Fruit fly (Drosophila melanogaster) whole organism, embryonic: ENCODE data around the gene CG42693.

Experiments
- Bteb2 ChIP-seq: fragments of 200-800 bp; sonication (Bioruptor generic); optimal IDR thresholded peaks from 2 replicates; lab custom pipeline; 2016; ENCODE audit warnings: missing biosample characterization, missing genetic modification characterization
- CG10147 ChIP-seq: fragments of 200-800 bp; sonication (Bioruptor generic); optimal IDR thresholded peaks from 2 replicates; lab custom pipeline; 2019; ENCODE audit warnings: missing biosample characterization, mild to moderate bottlenecking, missing genetic modification characterization, moderate library complexity
- CG10565 ChIP-seq: fragments of 200-800 bp; sonication (Bioruptor generic); optimal IDR thresholded peaks from 3 replicates; lab custom pipeline; 2016; ENCODE audit warnings: missing biosample characterization, mild to moderate bottlenecking, missing genetic modification characterization
- CG11085 ChIP-seq: fragments of 200-800 bp; sonication (Bioruptor generic); IDR thresholded peaks from 2 replicates; pipeline ENCODE4 v1.3.6; 2022; ENCODE audit warnings: missing biosample characterization, missing genetic modification characterization
- CG11093 ChIP-seq: fragments of 200-800 bp; sonication (Bioruptor generic); IDR thresholded peaks from 3 replicates; pipeline ENCODE4 v1.3.6; 2022; ENCODE audit warnings: missing biosample characterization, missing genetic modification characterization
- CG11696 ChIP-seq: fragments of 200-800 bp; sonication (Bioruptor generic); IDR thresholded peaks from 2 replicates; pipeline ENCODE4 v1.3.6; 2022; ENCODE audit warnings: missing biosample characterization, missing genetic modification characterization
- CG13287 ChIP-seq: fragments of 200-800 bp; sonication (Bioruptor generic); IDR thresholded peaks from 2 replicates; pipeline ENCODE4 v1.3.6; 2022; ENCODE audit warnings: missing biosample characterization, missing genetic modification characterization; ENCODE audit not compliant: partially characterized antibody
- CG13296 ChIP-seq: fragments of 200-800 bp; sonication (Bioruptor generic); optimal IDR thresholded peaks from 3 replicates; lab custom pipeline; 2018; ENCODE audit warnings: missing biosample characterization, mild to moderate bottlenecking, missing genetic modification characterization
- CG15011 ChIP-seq: fragments of 200-800 bp; sonication (Bioruptor generic); optimal IDR thresholded peaks from 3 replicates; lab custom pipeline; 2018; ENCODE audit warnings: missing biosample characterization, mild to moderate bottlenecking, missing genetic modification characterization
- CG15479 ChIP-seq: fragments of 200-800 bp; sonication (Bioruptor generic); optimal IDR thresholded peaks from 3 replicates; lab custom pipeline; 2019; ENCODE audit warnings: missing biosample characterization, mild to moderate bottlenecking, missing genetic modification characterization, moderate library complexity
- CG15601 ChIP-seq: fragments of 200-800 bp; sonication (Bioruptor generic); optimal IDR thresholded peaks from 3 replicates; lab custom pipeline; 2019; ENCODE audit warnings: missing biosample characterization, mild to moderate bottlenecking, missing genetic modification characterization, moderate library complexity
- CG16779 ChIP-seq: fragments of 200-800 bp; sonication (Bioruptor generic); IDR thresholded peaks from 2 replicates; pipeline ENCODE4 v1.3.6; 2022; ENCODE audit warnings: missing biosample characterization, missing genetic modification characterization
- CG2120 ChIP-seq: fragments of 200-800 bp; sonication (Bioruptor generic); optimal IDR thresholded peaks from 3 replicates; lab custom pipeline; 2016; ENCODE audit warnings: missing biosample characterization, missing genetic modification characterization
- CG2202 ChIP-seq: fragments of 200-800 bp; sonication (Bioruptor generic); optimal IDR thresholded peaks from 2 replicates; lab custom pipeline; 2018; ENCODE audit warnings: missing biosample characterization, mild to moderate bottlenecking, missing genetic modification characterization
- CG42726 ChIP-seq: fragments of 200-800 bp; sonication (Bioruptor generic); IDR thresholded peaks from 2 replicates; pipeline ENCODE4 v1.3.6; 2022; ENCODE audit warnings: missing biosample characterization, missing genetic modification characterization; ENCODE audit not compliant: partially characterized antibody
- CG4282 ChIP-seq: fragments of 200-800 bp; sonication (Bioruptor generic); optimal IDR thresholded peaks from 2 replicates; lab custom pipeline; 2016; ENCODE audit warnings: missing biosample characterization, missing genetic modification characterization
- CG5953 ChIP-seq: fragments of 200-800 bp; sonication (Bioruptor generic); IDR thresholded peaks from 2 replicates; pipeline ENCODE4 v1.3.6; 2022; ENCODE audit warnings: missing biosample characterization, missing genetic modification characterization
- CG6765 ChIP-seq: fragments of 200-800 bp; sonication (Bioruptor generic); optimal IDR thresholded peaks from 3 replicates; lab custom pipeline; 2017; ENCODE audit warnings: missing biosample characterization, mild to moderate bottlenecking, missing genetic modification characterization
- CG6791 ChIP-seq: fragments of 200-800 bp; sonication (Bioruptor generic); IDR thresholded peaks from 3 replicates; pipeline ENCODE4 v1.3.6; 2022; ENCODE audit warnings: missing biosample characterization, missing genetic modification characterization; ENCODE audit not compliant: partially characterized antibody
- CG8359 ChIP-seq: fragments of 200-800 bp; sonication (Bioruptor generic); optimal IDR thresholded peaks from 2 replicates; lab custom pipeline; 2017; ENCODE audit warnings: missing biosample characterization, mild to moderate bottlenecking, missing genetic modification characterization, borderline replicate concordance
- CG9817 ChIP-seq: fragments of 200-800 bp; sonication (Bioruptor generic); optimal IDR thresholded peaks from 2 replicates; lab custom pipeline; 2018; ENCODE audit warnings: missing biosample characterization, mild to moderate bottlenecking, missing genetic modification characterization, moderate library complexity
- D19B ChIP-seq: fragments of 200-800 bp; sonication (Bioruptor generic); optimal IDR thresholded peaks from 2 replicates; lab custom pipeline; 2017; ENCODE audit warnings: missing biosample characterization, mild to moderate bottlenecking, missing genetic modification characterization
- Deaf1 ChIP-seq: fragments of 200-800 bp; optimal IDR thresholded peaks from 3 replicates; lab custom pipeline; 2019; ENCODE audit warnings: missing biosample characterization, mild to moderate bottlenecking, missing genetic modification characterization, moderate library complexity
- Dfd ChIP-seq, 2 experiments: fragments of >200 bp; optimal IDR thresholded peaks; 2 replicates each; lab custom pipeline; 2017; ENCODE audit warnings: missing biosample characterization in 2 of 2, missing genetic modification characterization in 2 of 2
- Eip74EF ChIP-seq, 2 experiments: fragments of 200-800 bp in 1 of 2; fragments of >200 bp in 1 of 2; sonication (Bioruptor generic) in 1 of 2; optimal IDR thresholded peaks; 2 replicates each; lab custom pipeline; 2017 to 2019; ENCODE audit warnings: missing biosample characterization in 2 of 2, missing genetic modification characterization in 2 of 2, mild to moderate bottlenecking in 1 of 2, moderate library complexity in 1 of 2
- Ets97D ChIP-seq: fragments of 200-800 bp; sonication (Bioruptor generic); optimal IDR thresholded peaks from 3 replicates; lab custom pipeline; 2016; ENCODE audit warnings: missing biosample characterization, missing genetic modification characterization
- H15 ChIP-seq: fragments of 200-800 bp; sonication (Bioruptor generic); IDR thresholded peaks from 3 replicates; pipeline ENCODE4 v1.3.6; 2022; ENCODE audit warnings: missing biosample characterization, missing genetic modification characterization
- H2.0 ChIP-seq: fragments of 200-800 bp; sonication (Bioruptor generic); IDR thresholded peaks from 2 replicates; pipeline ENCODE4 v1.3.6; 2022; ENCODE audit warnings: missing biosample characterization, missing genetic modification characterization
- Med ChIP-seq: fragments of 200-800 bp; sonication (Bioruptor generic); peaks from one replicate; lab custom pipeline; 2016; ENCODE audit warnings: missing biosample characterization, missing genetic modification characterization, mild to moderate bottlenecking, inconsistent platforms, moderate library complexity
- Scr ChIP-seq: fragments of 200-800 bp; sonication (Bioruptor generic); IDR thresholded peaks from 2 replicates; pipeline ENCODE4 v1.3.6; 2022; ENCODE audit warnings: missing biosample characterization, missing genetic modification characterization; ENCODE audit not compliant: partially characterized antibody
- Stat92E ChIP-seq, 3 experiments: fragments of >200 bp in 2 of 3; fragments of 200-800 bp in 1 of 3; sonication (Bioruptor generic) in 1 of 3; optimal IDR thresholded peaks; 2 replicates each; lab custom pipeline; 2017 to 2019; ENCODE audit warnings: missing biosample characterization in 3 of 3, missing genetic modification characterization in 3 of 3, mild to moderate bottlenecking in 1 of 3, moderate library complexity in 1 of 3
- Taf1 ChIP-seq: fragments of 200-800 bp; sonication (Bioruptor generic); IDR thresholded peaks from 2 replicates; pipeline ENCODE4 v1.3.6; 2022; ENCODE audit warnings: missing biosample characterization, missing genetic modification characterization
- ash1 ChIP-seq: fragments of 200-800 bp; sonication (Bioruptor generic); optimal IDR thresholded peaks from 2 replicates; lab custom pipeline; 2018; ENCODE audit warnings: missing biosample characterization, mild to moderate bottlenecking, missing genetic modification characterization
- bab2 ChIP-seq: fragments of 200-800 bp; sonication (Bioruptor generic); optimal IDR thresholded peaks from 2 replicates; lab custom pipeline; 2016; ENCODE audit warnings: missing biosample characterization, missing genetic modification characterization
- br ChIP-seq: fragments of >200 bp; optimal IDR thresholded peaks from 2 replicates; lab custom pipeline; 2017
- emc ChIP-seq: fragments of 200-800 bp; sonication (Bioruptor generic); optimal IDR thresholded peaks from 2 replicates; lab custom pipeline; 2016; ENCODE audit warnings: missing biosample characterization, missing genetic modification characterization
- exex ChIP-seq: fragments of 200-800 bp; sonication (Bioruptor generic); optimal IDR thresholded peaks from 4 replicates; lab custom pipeline; 2018; ENCODE audit warnings: missing biosample characterization, mild to moderate bottlenecking, missing genetic modification characterization, moderate library complexity
- gt ChIP-seq: fragments of 200-800 bp; sonication (Bioruptor generic); IDR thresholded peaks from 2 replicates; pipeline ENCODE4 v1.3.6; 2022; ENCODE audit warnings: missing biosample characterization, missing genetic modification characterization
- kah ChIP-seq: fragments of 200-800 bp; sonication (Bioruptor generic); optimal IDR thresholded peaks from 2 replicates; lab custom pipeline; 2018; ENCODE audit warnings: missing biosample characterization, mild to moderate bottlenecking, missing genetic modification characterization
- lab ChIP-seq: fragments of 200-800 bp; sonication (Bioruptor generic); optimal IDR thresholded peaks from 3 replicates; lab custom pipeline; 2017; ENCODE audit warnings: missing biosample characterization, missing genetic modification characterization, mild to moderate bottlenecking, moderate library complexity, missing genetic modification reagents
- lov ChIP-seq, 2 experiments: fragments of 200-800 bp in 1 of 2; fragments of >200 bp in 1 of 2; sonication (Bioruptor generic) in 1 of 2; IDR thresholded peaks in 1 of 2; optimal IDR thresholded peaks in 1 of 2; 2 replicates in 1 of 2; 3 replicates in 1 of 2; pipeline versions ENCODE4 v1.3.6 to Lab custom; 2017 to 2022; ENCODE audit warnings: missing biosample characterization in 1 of 2, missing genetic modification characterization in 1 of 2
- mam ChIP-seq: fragments of 200-800 bp; sonication (Bioruptor generic); optimal IDR thresholded peaks from 3 replicates; lab custom pipeline; 2016; ENCODE audit warnings: missing biosample characterization, missing genetic modification characterization
- p53 ChIP-seq: fragments of 200-800 bp; sonication (Bioruptor generic); optimal IDR thresholded peaks from 2 replicates; lab custom pipeline; 2016; ENCODE audit warnings: missing biosample characterization, missing genetic modification characterization
- peb ChIP-seq: fragments of 200-800 bp; sonication (Bioruptor generic); IDR thresholded peaks from 2 replicates; pipeline ENCODE4 v1.3.6; 2022; ENCODE audit warnings: missing biosample characterization, missing genetic modification characterization
- pfk ChIP-seq: fragments of 200-800 bp; sonication (Bioruptor generic); optimal IDR thresholded peaks from 2 replicates; lab custom pipeline; 2018; ENCODE audit warnings: missing biosample characterization, mild to moderate bottlenecking, missing genetic modification characterization, moderate library complexity
- sim ChIP-seq: fragments of 200-800 bp; sonication (Bioruptor generic); IDR thresholded peaks from 2 replicates; pipeline ENCODE4 v1.3.6; 2022; ENCODE audit warnings: missing biosample characterization, missing genetic modification characterization
- so ChIP-seq: fragments of 200-800 bp; sonication (Bioruptor generic); IDR thresholded peaks from 3 replicates; pipeline ENCODE4 v1.3.6; 2022; ENCODE audit warnings: missing biosample characterization, missing genetic modification characterization
- tio ChIP-seq: fragments of 200-800 bp; sonication (Bioruptor generic); optimal IDR thresholded peaks from 2 replicates; lab custom pipeline; 2017; ENCODE audit warnings: missing biosample characterization, missing genetic modification characterization, inconsistent platforms
- twi ChIP-seq: fragments of 200-800 bp; optimal IDR thresholded peaks from 2 replicates; lab custom pipeline; 2019; ENCODE audit warnings: missing biosample characterization, mild to moderate bottlenecking, missing genetic modification characterization, moderate library complexity
- tx ChIP-seq: fragments of 200-800 bp; sonication (Bioruptor generic); optimal IDR thresholded peaks from 2 replicates; lab custom pipeline; 2016; ENCODE audit warnings: missing biosample characterization, missing genetic modification characterization

CG42693 gene

DNA sequence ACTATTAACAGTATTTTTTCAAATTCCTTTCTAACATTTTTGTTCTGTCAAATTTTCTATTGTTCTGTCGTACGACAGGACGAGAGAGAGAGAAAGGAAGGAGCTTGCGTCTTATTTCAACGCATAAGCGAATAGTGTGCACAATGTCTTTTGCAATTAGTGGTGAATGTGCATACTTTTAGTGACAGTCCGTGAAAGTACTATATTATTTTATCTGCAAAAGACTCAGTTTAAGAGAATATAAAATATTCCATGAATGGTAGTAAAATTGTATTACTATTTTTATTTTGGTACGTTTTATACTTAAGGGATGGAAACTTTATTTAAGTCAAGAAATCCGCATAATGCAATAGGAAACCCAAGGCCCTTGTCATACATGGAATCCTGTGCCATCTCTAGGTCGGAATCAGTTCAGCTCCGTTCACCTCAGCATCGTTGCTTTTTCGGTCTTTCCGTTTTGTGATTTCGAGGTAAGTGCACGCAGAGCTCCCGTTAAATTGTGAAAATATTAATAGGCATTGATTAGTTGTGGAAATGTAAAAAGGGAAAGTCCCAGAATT, 30.0 kb upstream of the CG42693 start, which contains the start of gene eEF1alpha2 (continued):
- TF ChIP-seq gt: no peak
- TF ChIP-seq bab2 (GFP tag; lab: Kevin White, UChicago): no peak
- no peak for TF ChIP-seq H15 (GFP tag; lab: Robert Waterston, UW)
- TF ChIP-seq CG5953 (GFP tag; lab: Robert Waterston, UW): no peak
- TF ChIP-seq Med (GFP tag; lab: Kevin White, UChicago): peak; percentile 56
- TF ChIP-seq CG15011 (GFP tag; lab: Kevin White, UChicago): no peak
- TF ChIP-seq CG10147 (GFP tag; lab: Kevin White, UChicago): no peak
- no peak for TF ChIP-seq CG4282 (GFP tag; lab: Kevin White, UChicago)
- TF ChIP-seq CG10565 (GFP tag; lab: Kevin White, UChicago): no peak
- no peak for TF ChIP-seq Deaf1 (tag; lab: Kevin White, UChicago)
- no peak for TF ChIP-seq twi (tag; lab: Kevin White, UChicago)
- no peak for TF ChIP-seq Taf1 (GFP tag; lab: Robert Waterston, UW)
- no peak for TF ChIP-seq CG15601 (tag; lab: Kevin White, UChicago)
- TF ChIP-seq H2.0: no peak
- TF ChIP-seq CG11085 (GFP tag; lab: Robert Waterston, UW): no peak
- no peak for TF ChIP-seq Bteb2
- no peak for TF ChIP-seq CG15479
- TF ChIP-seq CG11093 (GFP tag; lab: Robert Waterston, UW): no peak
- no peak for TF ChIP-seq exex (tag; lab: Kevin White, UChicago)
- TF ChIP-seq D19B (GFP tag; lab: Kevin White, UChicago): no peak
- TF ChIP-seq ash1 (GFP tag; lab: Kevin White, UChicago): no peak
- peak; percentile 53 for TF ChIP-seq Scr (GFP tag; lab: Robert Waterston, UW)
- TF ChIP-seq mam (GFP tag; lab: Kevin White, UChicago): no peak
- TF ChIP-seq peb (GFP tag; lab: Robert Waterston, UW): no peak
- peak; percentile 14 for TF ChIP-seq CG2120 (GFP tag; lab: Kevin White, UChicago)
- TF ChIP-seq kah (GFP tag; lab: Kevin White, UChicago): no peak
- no peak for TF ChIP-seq CG16779 (GFP tag; lab: Robert Waterston, UW)
- no peak for TF ChIP-seq pfk
- TF ChIP-seq tx (GFP tag; lab: Kevin White, UChicago): no peak
- no peak for TF ChIP-seq tio (GFP tag; lab: Kevin White, UChicago)
- TF ChIP-seq p53 (GFP tag; lab: Kevin White, UChicago): no peak
- TF ChIP-seq sim: no peak
- TF ChIP-seq CG9817 (tag; lab: Kevin White, UChicago): no peak
- TF ChIP-seq CG11696 (GFP tag; lab: Robert Waterston, UW): no peak
- TF ChIP-seq CG13296: no peak
- no peak for TF ChIP-seq CG13287 (GFP tag; lab: Robert Waterston, UW)
- TF ChIP-seq CG2202 (tag; lab: Kevin White, UChicago): no peak
- TF ChIP-seq lab (GFP tag; lab: Kevin White, UChicago): no peak
- TF ChIP-seq CG8359 (GFP tag; lab: Kevin White, UChicago): no peak
- no peak for TF ChIP-seq CG6765 (GFP tag; lab: Kevin White, UChicago)
- TF ChIP-seq Stat92E (GFP tag; optimal IDR thresholded peaks at IDR 0.05; lab: Kevin White, UChicago): no peak
- TF ChIP-seq CG42726 (GFP tag; lab: Robert Waterston, UW): no peak
- TF ChIP-seq so (GFP tag; lab: Robert Waterston, UW): no peak
- peak; percentile 46 for TF ChIP-seq Ets97D (GFP tag; lab: Kevin White, UChicago)
- no peak for TF ChIP-seq Eip74EF (GFP tag; optimal IDR thresholded peaks at IDR 0.05; lab: Kevin White, UChicago)
- no peak for TF ChIP-seq Dfd (GFP tag; optimal IDR thresholded peaks at IDR 0.05; lab: Kevin White, UChicago)
- TF ChIP-seq lov (optimal IDR thresholded peaks at IDR 0.05; lab: Kevin White, UChicago): no peak
- no peak for TF ChIP-seq lov (GFP tag; IDR thresholded peaks at IDR 0.05; lab: Robert Waterston, UW)
- no peak for TF ChIP-seq emc (GFP tag; lab: Kevin White, UChicago)
- no peak for TF ChIP-seq CG6791 (GFP tag; lab: Robert Waterston, UW)
- no peak for TF ChIP-seq br (lab: Kevin White, UChicago)
